Fruit fly (Drosophila melanogaster) whole organism, prepupa: Measurements from ENCODE around the gene CG12316.

Experiments used
- CG6276 ChIP-seq: fragments of 200-800 bp; sonication (Bioruptor generic); optimal IDR thresholded peaks from 2 replicates; lab custom pipeline; 2017; ENCODE audit warnings: missing biosample characterization, mild to moderate bottlenecking, missing genetic modification characterization
- CG6854 ChIP-seq: fragments of 200-800 bp; sonication (Bioruptor generic); optimal IDR thresholded peaks from 2 replicates; lab custom pipeline; 2017; ENCODE audit warnings: missing biosample characterization, mild to moderate bottlenecking, missing genetic modification characterization
- Eip78C ChIP-seq: fragments of 200-800 bp; sonication (Bioruptor generic); peaks from one replicate; lab custom pipeline; 2016; ENCODE audit warnings: missing biosample characterization, missing genetic modification characterization
- Gug ChIP-seq: fragments of 200-800 bp; sonication (Bioruptor generic); IDR thresholded peaks from 2 replicates; pipeline ENCODE4 v1.3.6; 2022; ENCODE audit warnings: missing biosample characterization, missing genetic modification characterization
- Smox ChIP-seq: fragments of 200-800 bp; sonication (Bioruptor generic); optimal IDR thresholded peaks from 3 replicates; lab custom pipeline; 2016; ENCODE audit warnings: missing biosample characterization, missing genetic modification characterization
- fkh ChIP-seq: fragments of 200-800 bp; sonication (Bioruptor generic); optimal IDR thresholded peaks from 3 replicates; lab custom pipeline; 2017; ENCODE audit warnings: missing biosample characterization, mild to moderate bottlenecking, missing genetic modification characterization, moderate library complexity

DNA sequence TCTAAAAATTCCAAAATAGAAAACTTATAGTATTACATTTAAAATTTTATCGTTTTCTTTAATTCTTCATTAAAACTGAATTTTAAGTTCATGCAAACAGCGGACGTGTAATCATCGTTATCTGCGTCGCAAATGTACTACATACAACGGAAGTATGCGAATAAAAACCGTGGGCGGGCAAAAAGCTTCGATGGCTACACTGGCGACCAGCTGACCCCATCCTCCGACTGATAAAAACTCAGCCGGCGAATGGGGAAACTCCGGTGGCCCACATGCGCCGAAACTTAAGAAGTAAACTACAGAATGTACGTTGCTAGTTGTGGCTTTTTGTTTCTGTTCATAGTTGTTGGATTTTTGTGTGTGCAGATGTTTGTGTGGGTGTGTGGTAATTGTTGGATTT, 1.1 kb upstream of the CG12316 start:
- TF ChIP-seq CG6854 (GFP tag; lab: Kevin White, UChicago) (no peak), fkh (GFP tag; lab: Kevin White, UChicago) (no peak), Eip78C (peak; percentile 19), Gug (GFP tag; lab: Robert Waterston, UW) (no peak), CG6276 (GFP tag; lab: Kevin White, UChicago) (no peak), Smox (no peak)
